Fruit fly (Drosophila melanogaster) whole organism, embryonic: ENCODE measurements around the gene alphaTub67C.

Experiments
- Asciz ChIP-seq: fragments of 200-800 bp; sonication (Bioruptor generic); optimal IDR thresholded peaks from 2 replicates; lab custom pipeline; 2017; ENCODE audit warnings: missing biosample characterization, mild to moderate bottlenecking, missing genetic modification characterization, missing genetic modification reagents
- Atf3 ChIP-seq: fragments of 200-800 bp; sonication (Bioruptor generic); optimal IDR thresholded peaks from 3 replicates; lab custom pipeline; 2016; ENCODE audit warnings: missing biosample characterization, missing genetic modification characterization
- Awh ChIP-seq: fragments of 200-800 bp; sonication (Bioruptor generic); IDR thresholded peaks from 2 replicates; pipeline ENCODE4, ENCODE4 v1.3.6; 2022; ENCODE audit warnings: missing biosample characterization, missing genetic modification characterization
- Bteb2 ChIP-seq: fragments of 200-800 bp; sonication (Bioruptor generic); optimal IDR thresholded peaks from 2 replicates; lab custom pipeline; 2016; ENCODE audit warnings: missing biosample characterization, missing genetic modification characterization
- CG11093 ChIP-seq: fragments of 200-800 bp; sonication (Bioruptor generic); IDR thresholded peaks from 3 replicates; pipeline ENCODE4 v1.3.6; 2022; ENCODE audit warnings: missing biosample characterization, missing genetic modification characterization
- CG11504 ChIP-seq: fragments of 200-800 bp; sonication (Bioruptor generic); optimal IDR thresholded peaks from 3 replicates; lab custom pipeline; 2019; ENCODE audit warnings: missing biosample characterization, mild to moderate bottlenecking, missing genetic modification characterization, moderate library complexity
- CG14710 ChIP-seq: fragments of 200-800 bp; sonication (Bioruptor generic); optimal IDR thresholded peaks from 3 replicates; lab custom pipeline; 2019; ENCODE audit warnings: missing biosample characterization, mild to moderate bottlenecking, missing genetic modification characterization, moderate library complexity
- CG17359 ChIP-seq: fragments of 200-800 bp; sonication (Bioruptor generic); optimal IDR thresholded peaks from 3 replicates; lab custom pipeline; 2018; ENCODE audit warnings: missing biosample characterization, mild to moderate bottlenecking, missing genetic modification characterization, moderate library complexity
- CG17385 ChIP-seq: fragments of 200-800 bp; sonication (Bioruptor generic); optimal IDR thresholded peaks from 3 replicates; lab custom pipeline; 2018; ENCODE audit warnings: missing biosample characterization, mild to moderate bottlenecking, missing genetic modification characterization
- CG17612 ChIP-seq: fragments of 200-800 bp; sonication (Bioruptor generic); IDR thresholded peaks from 2 replicates; pipeline ENCODE4 v1.3.6; 2022; ENCODE audit warnings: missing biosample characterization, missing genetic modification characterization
- CG1832 ChIP-seq: fragments of 200-800 bp; sonication (Bioruptor generic); optimal IDR thresholded peaks from 2 replicates; lab custom pipeline; 2017; ENCODE audit warnings: missing biosample characterization, mild to moderate bottlenecking, missing genetic modification characterization, inconsistent platforms
- CG33557 ChIP-seq: fragments of 200-800 bp; sonication (Bioruptor generic); optimal IDR thresholded peaks from 2 replicates; lab custom pipeline; 2019; ENCODE audit warnings: missing biosample characterization, mild to moderate bottlenecking, missing genetic modification characterization, moderate library complexity
- CG4360 ChIP-seq: fragments of 200-800 bp; sonication (Bioruptor generic); IDR thresholded peaks from 2 replicates; pipeline ENCODE4 v1.3.6; 2022; ENCODE audit warnings: missing biosample characterization, missing genetic modification characterization
- CG4707 ChIP-seq: fragments of 200-800 bp; sonication (Bioruptor generic); optimal IDR thresholded peaks from 2 replicates; lab custom pipeline; 2018; ENCODE audit warnings: missing biosample characterization, mild to moderate bottlenecking, missing genetic modification characterization, moderate library complexity
- CG4730 ChIP-seq: fragments of 200-800 bp; sonication (Bioruptor generic); IDR thresholded peaks from 2 replicates; pipeline ENCODE4 v1.3.6; 2022; ENCODE audit warnings: missing biosample characterization, missing genetic modification characterization
- CG5953 ChIP-seq: fragments of 200-800 bp; sonication (Bioruptor generic); IDR thresholded peaks from 2 replicates; pipeline ENCODE4 v1.3.6; 2022; ENCODE audit warnings: missing biosample characterization, missing genetic modification characterization
- CG6791 ChIP-seq: fragments of 200-800 bp; sonication (Bioruptor generic); IDR thresholded peaks from 3 replicates; pipeline ENCODE4 v1.3.6; 2022; ENCODE audit warnings: missing biosample characterization, missing genetic modification characterization; ENCODE audit not compliant: partially characterized antibody
- CG7745 ChIP-seq: fragments of 200-800 bp; sonication (Bioruptor generic); optimal IDR thresholded peaks from 2 replicates; lab custom pipeline; 2018; ENCODE audit warnings: missing biosample characterization, mild to moderate bottlenecking, missing genetic modification characterization, moderate library complexity
- CG7987 ChIP-seq: fragments of 200-800 bp; sonication (Bioruptor generic); optimal IDR thresholded peaks from 2 replicates; lab custom pipeline; 2018; ENCODE audit warnings: missing biosample characterization, mild to moderate bottlenecking, missing genetic modification characterization, moderate library complexity
- CG8089 ChIP-seq: fragments of 200-800 bp; sonication (Bioruptor generic); optimal IDR thresholded peaks from 3 replicates; lab custom pipeline; 2016; ENCODE audit warnings: missing biosample characterization, missing genetic modification characterization
- CG8281 ChIP-seq: fragments of 200-800 bp; sonication (Bioruptor generic); optimal IDR thresholded peaks from 2 replicates; lab custom pipeline; 2018; ENCODE audit warnings: missing biosample characterization, mild to moderate bottlenecking, missing genetic modification characterization, moderate library complexity
- CG8765 ChIP-seq: fragments of 200-800 bp; sonication (Bioruptor generic); IDR thresholded peaks from 2 replicates; pipeline ENCODE4 v1.3.6; 2022; ENCODE audit warnings: missing biosample characterization, missing genetic modification characterization
- CG8944 ChIP-seq: fragments of 200-800 bp; sonication (Bioruptor generic); optimal IDR thresholded peaks from 3 replicates; lab custom pipeline; 2016; ENCODE audit warnings: missing biosample characterization, missing genetic modification characterization
- Dbx ChIP-seq: fragments of 200-800 bp; sonication (Bioruptor generic); IDR thresholded peaks from 3 replicates; pipeline ENCODE4 v1.3.6; 2022; ENCODE audit warnings: missing biosample characterization, missing genetic modification characterization
- Dll ChIP-seq: fragments of 200-800 bp; sonication (Bioruptor generic); IDR thresholded peaks from 4 replicates; pipeline ENCODE4 v1.3.6; 2022; ENCODE audit warnings: missing biosample characterization, missing genetic modification characterization; ENCODE audit not compliant: partially characterized antibody
- Ets97D ChIP-seq: fragments of 200-800 bp; sonication (Bioruptor generic); optimal IDR thresholded peaks from 3 replicates; lab custom pipeline; 2016; ENCODE audit warnings: missing biosample characterization, missing genetic modification characterization
- Hey ChIP-seq: fragments of 200-800 bp; sonication (Bioruptor generic); optimal IDR thresholded peaks from 3 replicates; lab custom pipeline; 2018; ENCODE audit warnings: missing biosample characterization, mild to moderate bottlenecking, missing genetic modification characterization
- HmgD ChIP-seq: fragments of 200-800 bp; sonication (Bioruptor generic); optimal IDR thresholded peaks from 3 replicates; lab custom pipeline; 2016; ENCODE audit warnings: missing biosample characterization, missing genetic modification characterization
- Lpt ChIP-seq: fragments of >200 bp; optimal IDR thresholded peaks from 2 replicates; lab custom pipeline; 2018; ENCODE audit warnings: missing biosample characterization, missing genetic modification characterization
- NfI ChIP-seq: fragments of 200-800 bp; sonication (Bioruptor generic); optimal IDR thresholded peaks from 3 replicates; lab custom pipeline; 2018; ENCODE audit warnings: missing biosample characterization, mild to moderate bottlenecking, missing genetic modification characterization, moderate library complexity
- Sox100B ChIP-seq: fragments of 200-800 bp; sonication (Bioruptor generic); optimal IDR thresholded peaks from 3 replicates; lab custom pipeline; 2018; ENCODE audit warnings: missing biosample characterization, mild to moderate bottlenecking, missing genetic modification characterization
- Spps ChIP-seq: fragments of 200-800 bp; sonication (Bioruptor generic); optimal IDR thresholded peaks from 2 replicates; lab custom pipeline; 2018; ENCODE audit warnings: missing biosample characterization, mild to moderate bottlenecking, missing genetic modification characterization
- amos ChIP-seq: fragments of 200-800 bp; sonication (Bioruptor generic); IDR thresholded peaks from 2 replicates; pipeline ENCODE4 v1.3.6; 2022; ENCODE audit warnings: missing biosample characterization, missing genetic modification characterization; ENCODE audit not compliant: partially characterized antibody
- aop ChIP-seq: fragments of 200-800 bp; sonication (Bioruptor generic); IDR thresholded peaks from 2 replicates; pipeline ENCODE4 v1.3.6; 2022; ENCODE audit warnings: missing biosample characterization, missing genetic modification characterization
- ase ChIP-seq: fragments of 200-800 bp; sonication (Bioruptor generic); IDR thresholded peaks from 3 replicates; pipeline ENCODE4 v1.3.6; 2022; ENCODE audit warnings: missing biosample characterization, missing genetic modification characterization
- ash1 ChIP-seq: fragments of 200-800 bp; sonication (Bioruptor generic); optimal IDR thresholded peaks from 2 replicates; lab custom pipeline; 2018; ENCODE audit warnings: missing biosample characterization, mild to moderate bottlenecking, missing genetic modification characterization
- br ChIP-seq: fragments of >200 bp; optimal IDR thresholded peaks from 2 replicates; lab custom pipeline; 2017
- dpn ChIP-seq, 2 experiments: fragments of 200-800 bp; sonication (Bioruptor generic); optimal IDR thresholded peaks; 3 replicates each; lab custom pipeline; 2016; ENCODE audit warnings: missing biosample characterization in 2 of 2, missing genetic modification characterization in 2 of 2
- ftz-f1 ChIP-seq: fragments of 200-800 bp; sonication (Bioruptor generic); optimal IDR thresholded peaks from 2 replicates; lab custom pipeline; 2016; ENCODE audit warnings: missing biosample characterization, missing genetic modification characterization
- gsb-n ChIP-seq: fragments of 200-800 bp; sonication (Bioruptor generic); optimal IDR thresholded peaks from 3 replicates; lab custom pipeline; 2018; ENCODE audit warnings: missing biosample characterization, mild to moderate bottlenecking, missing genetic modification characterization
- hbn ChIP-seq: fragments of 200-800 bp; sonication (Bioruptor generic); IDR thresholded peaks from 2 replicates; pipeline ENCODE4 v1.3.6; 2022; ENCODE audit warnings: missing biosample characterization, missing genetic modification characterization; ENCODE audit not compliant: partially characterized antibody
- ken ChIP-seq: fragments of 200-800 bp; sonication (Bioruptor generic); IDR thresholded peaks from 3 replicates; pipeline ENCODE4 v1.3.6; 2022; ENCODE audit warnings: missing biosample characterization, missing genetic modification characterization
- pho ChIP-seq: fragments of 200-800 bp; sonication (Bioruptor generic); optimal IDR thresholded peaks from 2 replicates; lab custom pipeline; 2016; ENCODE audit warnings: missing biosample characterization, missing genetic modification characterization
- phol ChIP-seq: fragments of 200-800 bp; sonication (Bioruptor generic); optimal IDR thresholded peaks from 3 replicates; lab custom pipeline; 2018; ENCODE audit warnings: missing biosample characterization, mild to moderate bottlenecking, missing genetic modification characterization, moderate library complexity
- sc ChIP-seq, 3 experiments: fragments of >200 bp in 2 of 3; fragments of 200-800 bp in 1 of 3; sonication (Bioruptor generic) in 1 of 3; optimal IDR thresholded peaks; 2 replicates in 2 of 3; 3 replicates in 1 of 3; lab custom pipeline; 2017; ENCODE audit warnings: mild to moderate bottlenecking in 1 of 3, missing biosample characterization in 1 of 3, missing genetic modification characterization in 1 of 3, missing genetic modification reagents in 1 of 3
- scrt ChIP-seq: fragments of 200-800 bp; sonication (Bioruptor generic); optimal IDR thresholded peaks from 2 replicates; lab custom pipeline; 2018; ENCODE audit warnings: missing biosample characterization, mild to moderate bottlenecking, missing genetic modification characterization, moderate library complexity
- tin ChIP-seq: fragments of 200-800 bp; sonication (Bioruptor generic); optimal IDR thresholded peaks from 3 replicates; lab custom pipeline; 2016; ENCODE audit warnings: missing biosample characterization, missing genetic modification characterization
- tx ChIP-seq: fragments of 200-800 bp; sonication (Bioruptor generic); optimal IDR thresholded peaks from 2 replicates; lab custom pipeline; 2016; ENCODE audit warnings: missing biosample characterization, missing genetic modification characterization

alphaTub67C gene

dm6 chr3L:9713828-9714536 is 32.9 kb downstream of the alphaTub67C start, which contains the start of gene vsg (continued):
- peak; percentile 89 for TF ChIP-seq CG11504
- peak; percentile 71 for TF ChIP-seq NfI (GFP tag; lab: Kevin White, UChicago)
- peak; percentile 29 for TF ChIP-seq Ets97D (GFP tag; lab: Kevin White, UChicago)
- no peak for TF ChIP-seq sc (optimal IDR thresholded peaks at IDR 0.05; lab: Kevin White, UChicago)
- peak; percentile 70 for TF ChIP-seq sc (GFP tag; optimal IDR thresholded peaks at IDR 0.05; lab: Kevin White, UChicago)
- TF ChIP-seq Sox100B (GFP tag; lab: Kevin White, UChicago): peak; percentile 4
- no peak for TF ChIP-seq CG8089
- peak; percentile 49 for TF ChIP-seq scrt (GFP tag; lab: Kevin White, UChicago)
- TF ChIP-seq CG14710 (tag; lab: Kevin White, UChicago): peak; percentile 94
- peak; percentile 56 for TF ChIP-seq ken (GFP tag; lab: Robert Waterston, UW)
- TF ChIP-seq CG4730: peak; percentile 57; the same call in 1 of the 2 replicates
- no peak for TF ChIP-seq Asciz (GFP tag; lab: Kevin White, UChicago)
- no peak for TF ChIP-seq CG7987
- peak; percentile 19; the same call in 1 of the 3 replicates for TF ChIP-seq ase
- TF ChIP-seq br: no peak
- TF ChIP-seq pho (GFP tag; lab: Kevin White, UChicago): peak; percentile 57
- peak; percentile 26 for TF ChIP-seq Bteb2 (GFP tag; lab: Kevin White, UChicago)
- peak; percentile 55 to 75 for TF ChIP-seq dpn (GFP tag; optimal IDR thresholded peaks at IDR 0.05; lab: Kevin White, UChicago)
- TF ChIP-seq hbn (GFP tag; lab: Robert Waterston, UW): peak; percentile 64
- no peak for TF ChIP-seq CG7745 (tag; lab: Kevin White, UChicago)
- peak; percentile 90 for TF ChIP-seq phol (tag; lab: Kevin White, UChicago)
- TF ChIP-seq gsb-n (tag; lab: Kevin White, UChicago): peak; percentile 68
- TF ChIP-seq ftz-f1: no peak
- TF ChIP-seq CG17385: peak; percentile 83
- TF ChIP-seq Hey (tag; lab: Kevin White, UChicago): peak; percentile 49
- TF ChIP-seq aop (GFP tag; lab: Robert Waterston, UW): no peak
- TF ChIP-seq CG8765 (GFP tag; lab: Robert Waterston, UW): peak; percentile 9; the same call in 1 of the 2 replicates
- TF ChIP-seq CG8281: peak; percentile 55
- TF ChIP-seq Dll (GFP tag; lab: Robert Waterston, UW): peak; percentile 78
- peak; percentile 25 for TF ChIP-seq Atf3
- TF ChIP-seq CG8944: no peak
- peak; percentile 6 for TF ChIP-seq tx
- peak; percentile 39 for TF ChIP-seq HmgD (GFP tag; lab: Kevin White, UChicago)
- no peak for TF ChIP-seq CG4707 (GFP tag; lab: Kevin White, UChicago)
- TF ChIP-seq ash1 (GFP tag; lab: Kevin White, UChicago): no peak
- TF ChIP-seq CG5953 (GFP tag; lab: Robert Waterston, UW): peak; percentile 34; the same call in 1 of the 2 replicates
- TF ChIP-seq CG1832 (GFP tag; lab: Kevin White, UChicago): no peak
- TF ChIP-seq tin (GFP tag; lab: Kevin White, UChicago): peak; percentile 77
- TF ChIP-seq CG33557 (GFP tag; lab: Kevin White, UChicago): peak; percentile 75
- peak; percentile 61; the same call in 2 of the 3 replicates for TF ChIP-seq CG11093 (GFP tag; lab: Robert Waterston, UW)
- peak; percentile 71 for TF ChIP-seq CG17359 (tag; lab: Kevin White, UChicago)
- TF ChIP-seq Awh: 0 out of 2 replicates have a peak, but pooled peaks have one; percentile 18
- no peak for TF ChIP-seq Spps (tag; lab: Kevin White, UChicago)
- 0 out of 2 replicates have a peak, but pooled peaks have one; percentile 3 for TF ChIP-seq CG4360 (GFP tag; lab: Robert Waterston, UW)
- TF ChIP-seq CG17612 (GFP tag; lab: Robert Waterston, UW): peak; percentile 49; the same call in 1 of the 2 replicates
- peak; percentile 91 for TF ChIP-seq CG6791 (GFP tag; lab: Robert Waterston, UW)
- peak; percentile 97 for TF ChIP-seq amos (GFP tag; lab: Robert Waterston, UW)
- TF ChIP-seq Dbx (GFP tag; lab: Robert Waterston, UW): peak; percentile 71; the same call in 2 of the 3 replicates
- TF ChIP-seq Lpt (GFP tag; lab: Kevin White, UChicago): no peak
